Worm (Caenorhabditis elegans) whole organism, early embryonic: ENCODE measurements around the gene F54F12.2.

Source experiments
- B0310.2 ChIP-seq: sonication (generic microtip); optimal IDR thresholded peaks from 2 replicates; lab custom pipeline; 2016; ENCODE audit warnings: mild to moderate bottlenecking, missing genetic modification characterization, missing compliant biosample characterization
- F13C5.2 ChIP-seq: sonication (generic microtip); optimal IDR thresholded peaks from 2 replicates; lab custom pipeline; 2017; ENCODE audit warnings: mild to moderate bottlenecking, missing genetic modification characterization, inconsistent platforms, missing compliant biosample characterization
- aly-1 ChIP-seq: sonication (generic microtip); optimal IDR thresholded peaks from 2 replicates; lab custom pipeline; 2016; ENCODE audit warnings: missing genetic modification characterization, missing compliant biosample characterization
- ama-1 ChIP-seq: fragments of 150-350 bp; optimal IDR thresholded peaks from 2 replicates; lab custom pipeline; 2014
- ceh-13 ChIP-seq: fragments of 200-800 bp; sonication (Bioruptor generic); optimal IDR thresholded peaks from 2 replicates; lab custom pipeline; 2018; ENCODE audit warnings: mild to moderate bottlenecking, missing genetic modification characterization, missing compliant biosample characterization
- ceh-36 ChIP-seq: sonication (generic microtip); optimal IDR thresholded peaks from 2 replicates; lab custom pipeline; 2016; ENCODE audit warnings: missing genetic modification characterization, inconsistent platforms, missing compliant biosample characterization
- ets-7 ChIP-seq: sonication (generic microtip); optimal IDR thresholded peaks from 2 replicates; lab custom pipeline; 2016; ENCODE audit warnings: missing genotype, missing genetic modification characterization, missing compliant biosample characterization
- flt-1 ChIP-seq: fragments of 200-800 bp; sonication (Bioruptor generic); IDR thresholded peaks from 2 replicates; pipeline ENCODE4 v1.3.6; 2022; ENCODE audit warnings: missing genetic modification characterization, missing compliant biosample characterization
- hmbx-1 ChIP-seq: sonication (generic microtip); optimal IDR thresholded peaks from 2 replicates; lab custom pipeline; 2016; ENCODE audit warnings: mild to moderate bottlenecking, missing genetic modification characterization, missing compliant biosample characterization
- hmg-4 ChIP-seq: fragments of 200-800 bp; sonication (Bioruptor generic); optimal IDR thresholded peaks from 2 replicates; lab custom pipeline; 2018; ENCODE audit warnings: mild to moderate bottlenecking, missing genetic modification characterization, missing compliant biosample characterization
- hnd-1 ChIP-seq: sonication (generic microtip); optimal IDR thresholded peaks from 2 replicates; lab custom pipeline; 2016; ENCODE audit warnings: missing genetic modification characterization, missing compliant biosample characterization
- pes-1 ChIP-seq: fragments of 200-800 bp; sonication (Bioruptor generic); IDR thresholded peaks from 2 replicates; pipeline ENCODE4 v1.3.6; 2022; ENCODE audit warnings: missing genetic modification reagents, missing genetic modification characterization, missing compliant biosample characterization
- scrt-1 ChIP-seq: fragments of 200-800 bp; sonication (Bioruptor generic); IDR thresholded peaks from 2 replicates; pipeline ENCODE4 v1.3.6; 2022; ENCODE audit warnings: missing genetic modification characterization, missing compliant biosample characterization
- sea-1 ChIP-seq: fragments of 200-800 bp; sonication (Bioruptor generic); conservative IDR thresholded peaks from 2 replicates; pipeline ENCODE4 v1.3.6; 2022; ENCODE audit warnings: missing genetic modification characterization, missing compliant biosample characterization
- tbx-11 ChIP-seq: fragments of 200-800 bp; sonication (Bioruptor generic); IDR thresholded peaks from 2 replicates; pipeline ENCODE4 v1.3.6; 2022; ENCODE audit warnings: missing genetic modification characterization, missing compliant biosample characterization
- tbx-37 ChIP-seq: fragments of 200-800 bp; sonication (Bioruptor generic); conservative IDR thresholded peaks from 2 replicates; pipeline ENCODE4 v1.3.6; 2022; ENCODE audit warnings: missing genetic modification reagents, missing genetic modification characterization, missing compliant biosample characterization
- tra-4 ChIP-seq: sonication (generic microtip); optimal IDR thresholded peaks from 2 replicates; lab custom pipeline; 2017; ENCODE audit warnings: missing genetic modification characterization, missing compliant biosample characterization

The F54F12.2 gene

DNA sequence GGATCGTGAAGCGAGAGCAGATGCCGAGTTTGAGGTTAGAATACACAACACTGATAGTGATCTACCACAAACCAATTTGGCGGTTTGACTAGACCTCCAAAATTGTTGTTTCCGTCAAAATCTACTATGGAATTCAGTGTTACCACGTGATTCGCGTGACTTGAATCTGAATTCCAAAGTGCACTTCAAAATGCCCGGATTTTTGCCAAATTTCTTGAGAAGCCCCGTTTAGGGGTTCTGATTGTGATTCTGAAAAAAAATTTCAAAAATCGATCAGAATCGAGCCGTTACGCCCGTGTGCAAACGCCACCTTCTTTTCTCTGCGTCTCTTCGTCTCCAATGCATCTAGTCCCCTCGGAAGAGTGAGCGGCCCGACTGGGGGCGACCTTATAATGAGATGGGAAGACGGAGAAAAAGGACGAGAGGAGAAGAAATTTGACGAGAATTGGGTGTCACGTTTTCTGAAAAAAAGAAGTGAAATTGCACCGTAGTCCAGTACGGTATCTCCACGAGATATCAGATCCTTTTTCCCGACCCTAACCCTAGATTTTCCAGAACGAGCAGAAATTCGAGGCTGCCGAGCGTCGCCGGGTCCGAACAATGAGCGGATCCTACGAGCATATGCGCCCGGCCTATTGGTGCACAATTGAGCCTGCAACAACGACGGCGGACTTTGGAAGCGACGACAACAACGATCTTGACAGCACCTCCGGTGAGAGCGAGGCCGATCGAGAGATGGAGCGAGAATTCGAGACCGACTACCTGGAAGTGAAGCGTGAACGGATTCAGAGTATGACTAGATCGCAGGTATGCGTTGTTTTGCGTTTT, 31.8 kb downstream of the F54F12.2 start:
- TF ChIP-seq sea-1 (GFP tag; lab: Robert Waterston, UW): peak; percentile 12; the same call in 1 of the 2 replicates
- TF ChIP-seq tbx-37 (GFP tag; lab: Robert Waterston, UW): 0 out of 2 replicates have a peak, but pooled peaks have one; percentile 28
- TF ChIP-seq ama-1: peak; percentile 4
- TF ChIP-seq pes-1 (GFP tag; lab: Robert Waterston, UW): 0 out of 2 replicates have a peak, but pooled peaks have one; percentile 6
- no peak for TF ChIP-seq ceh-13 (GFP tag; lab: Kevin White, UChicago)

DNA sequence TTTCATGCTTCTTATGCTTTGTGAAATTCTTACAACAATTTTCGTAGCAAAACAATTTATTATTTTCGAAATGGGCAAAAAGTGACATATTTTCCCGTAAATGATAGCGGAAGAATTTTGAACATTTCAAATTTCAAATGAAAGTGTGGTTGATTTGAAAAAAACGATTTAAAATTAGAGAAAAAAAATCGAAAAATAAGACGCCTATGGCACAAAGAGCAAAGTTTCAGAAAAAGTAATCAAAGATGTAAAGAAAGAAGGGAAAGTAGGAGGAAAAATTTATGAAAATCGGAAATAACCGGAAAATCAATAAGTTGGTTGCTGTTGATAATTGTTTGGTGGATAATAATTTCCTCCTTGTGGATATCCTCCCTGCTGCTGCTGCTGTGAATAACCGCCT, 47.6 kb downstream of the F54F12.2 start:
- TF ChIP-seq ets-7 (tag; lab: Kevin White, UChicago) (no peak), flt-1 (no peak), ceh-36 (tag; lab: Kevin White, UChicago) (no peak), pes-1 (GFP tag; lab: Robert Waterston, UW) (no peak), tbx-11 (GFP tag; lab: Robert Waterston, UW) (no peak), sea-1 (GFP tag; lab: Robert Waterston, UW) (no peak), hnd-1 (tag; lab: Kevin White, UChicago) (no peak), tra-4 (tag; lab: Kevin White, UChicago) (no peak), B0310.2 (tag; lab: Kevin White, UChicago) (no peak), tbx-37 (GFP tag; lab: Robert Waterston, UW) (no peak), F13C5.2 (tag; lab: Kevin White, UChicago) (no peak), scrt-1 (GFP tag; lab: Robert Waterston, UW) (no peak), hmg-4 (GFP tag; lab: Kevin White, UChicago) (no peak), ceh-13 (GFP tag; lab: Kevin White, UChicago) (no peak)

ce11 chrIII:13091072-13091538, 51.3 kb downstream of the F54F12.2 start, which contains the start of gene Y39E4B.13:
Y39E4B.13 (plus strand) TSS chrIII:13091122.
- TF ChIP-seq pes-1 (GFP tag; lab: Robert Waterston, UW) (no peak), F13C5.2 (tag; lab: Kevin White, UChicago) (no peak), tra-4 (tag; lab: Kevin White, UChicago) (no peak), flt-1 (no peak), aly-1 (tag; lab: Kevin White, UChicago) (no peak), ceh-36 (tag; lab: Kevin White, UChicago) (no peak), scrt-1 (GFP tag; lab: Robert Waterston, UW) (no peak), B0310.2 (tag; lab: Kevin White, UChicago) (no peak), tbx-11 (GFP tag; lab: Robert Waterston, UW) (no peak), hmbx-1 (tag; lab: Kevin White, UChicago) (no peak), tbx-37 (GFP tag; lab: Robert Waterston, UW) (no peak), ets-7 (tag; lab: Kevin White, UChicago) (no peak)

ce11 chrIII:13092352-13092751, 52.5 kb downstream of the F54F12.2 start:
- peak; percentile 18 for TF ChIP-seq aly-1 (tag; lab: Kevin White, UChicago)
- TF ChIP-seq ets-7 (tag; lab: Kevin White, UChicago): no peak
- no peak for TF ChIP-seq F13C5.2 (tag; lab: Kevin White, UChicago)
- no peak for TF ChIP-seq sea-1 (GFP tag; lab: Robert Waterston, UW)
- no peak for TF ChIP-seq B0310.2 (tag; lab: Kevin White, UChicago)
